Worm (Caenorhabditis elegans): ENCODE results near the gene K08A2.2.

- no peak for TF ChIP-seq skn-1 (tag; optimal IDR thresholded peaks at IDR 0.05)
- TF ChIP-seq R02D3.7 (tag; optimal IDR thresholded peaks at IDR 0.05) = no peak
Observed at ce11 chrII:3034914-3035313, 43.5 kb downstream of the K08A2.2 start.

Measured in whole organism, L2 larva.